Fruit fly (Drosophila melanogaster) whole organism, embryonic: ENCODE measurements around the gene CG33934.

Source experiments
- Poxn ChIP-seq: fragments of 200-800 bp; sonication (Bioruptor generic); IDR thresholded peaks from 2 replicates; pipeline ENCODE4 v1.3.6; 2022; ENCODE audit warnings: missing biosample characterization, missing genetic modification characterization
- cwo ChIP-seq: fragments of 200-800 bp; sonication (Bioruptor generic); optimal IDR thresholded peaks from 3 replicates; lab custom pipeline; 2017; ENCODE audit warnings: missing biosample characterization, missing genetic modification characterization, mild to moderate bottlenecking, moderate library complexity, missing genetic modification reagents
- mirr ChIP-seq: fragments of 200-800 bp; sonication (Bioruptor generic); optimal IDR thresholded peaks from 3 replicates; lab custom pipeline; 2018; ENCODE audit warnings: missing biosample characterization, mild to moderate bottlenecking, missing genetic modification characterization

DNA sequence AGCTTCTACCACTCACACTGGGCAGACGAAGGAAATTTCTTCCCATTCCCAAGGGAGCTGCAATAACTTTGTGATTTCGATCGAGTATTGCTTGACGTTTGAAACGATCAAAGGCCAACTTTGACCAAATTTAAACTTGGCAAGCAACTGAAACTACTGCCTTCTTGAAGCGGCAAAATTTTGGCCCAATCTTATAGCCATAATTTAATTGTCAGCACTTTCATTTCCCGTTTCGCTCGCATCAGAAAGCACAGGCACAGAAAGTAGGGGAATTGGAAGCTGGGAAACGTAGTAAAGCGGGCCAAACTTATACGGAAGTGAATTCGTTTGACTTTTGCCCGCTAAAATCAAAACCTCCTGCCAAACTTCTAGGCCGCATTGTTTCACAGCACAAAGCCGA is 17.1 kb downstream of the CG33934 start, which contains the start of gene CG4390:
- TF ChIP-seq cwo (GFP tag; lab: Kevin White, UChicago) = no peak
- TF ChIP-seq Poxn = no peak
- no peak for TF ChIP-seq mirr (GFP tag; lab: Kevin White, UChicago)
